Worm (Caenorhabditis elegans) whole organism, early embryonic: ENCODE measurements around the gene C09G1.5.

Source experiments
- B0310.2 ChIP-seq: sonication (generic microtip); optimal IDR thresholded peaks from 2 replicates; lab custom pipeline; 2016; ENCODE audit warnings: mild to moderate bottlenecking, missing genetic modification characterization, missing compliant biosample characterization
- F13C5.2 ChIP-seq: sonication (generic microtip); optimal IDR thresholded peaks from 2 replicates; lab custom pipeline; 2017; ENCODE audit warnings: mild to moderate bottlenecking, missing genetic modification characterization, inconsistent platforms, missing compliant biosample characterization
- aly-1 ChIP-seq: sonication (generic microtip); optimal IDR thresholded peaks from 2 replicates; lab custom pipeline; 2016; ENCODE audit warnings: missing genetic modification characterization, missing compliant biosample characterization
- ama-1 ChIP-seq: fragments of 150-350 bp; optimal IDR thresholded peaks from 2 replicates; lab custom pipeline; 2014
- ceh-13 ChIP-seq: fragments of 200-800 bp; sonication (Bioruptor generic); optimal IDR thresholded peaks from 2 replicates; lab custom pipeline; 2018; ENCODE audit warnings: mild to moderate bottlenecking, missing genetic modification characterization, missing compliant biosample characterization
- ceh-36 ChIP-seq: sonication (generic microtip); optimal IDR thresholded peaks from 2 replicates; lab custom pipeline; 2016; ENCODE audit warnings: missing genetic modification characterization, inconsistent platforms, missing compliant biosample characterization
- ets-7 ChIP-seq: sonication (generic microtip); optimal IDR thresholded peaks from 2 replicates; lab custom pipeline; 2016; ENCODE audit warnings: missing genotype, missing genetic modification characterization, missing compliant biosample characterization
- flt-1 ChIP-seq: fragments of 200-800 bp; sonication (Bioruptor generic); IDR thresholded peaks from 2 replicates; pipeline ENCODE4 v1.3.6; 2022; ENCODE audit warnings: missing genetic modification characterization, missing compliant biosample characterization
- hmbx-1 ChIP-seq: sonication (generic microtip); optimal IDR thresholded peaks from 2 replicates; lab custom pipeline; 2016; ENCODE audit warnings: mild to moderate bottlenecking, missing genetic modification characterization, missing compliant biosample characterization
- hmg-4 ChIP-seq: fragments of 200-800 bp; sonication (Bioruptor generic); optimal IDR thresholded peaks from 2 replicates; lab custom pipeline; 2018; ENCODE audit warnings: mild to moderate bottlenecking, missing genetic modification characterization, missing compliant biosample characterization
- hnd-1 ChIP-seq: sonication (generic microtip); optimal IDR thresholded peaks from 2 replicates; lab custom pipeline; 2016; ENCODE audit warnings: missing genetic modification characterization, missing compliant biosample characterization
- pes-1 ChIP-seq: fragments of 200-800 bp; sonication (Bioruptor generic); IDR thresholded peaks from 2 replicates; pipeline ENCODE4 v1.3.6; 2022; ENCODE audit warnings: missing genetic modification reagents, missing genetic modification characterization, missing compliant biosample characterization
- scrt-1 ChIP-seq: fragments of 200-800 bp; sonication (Bioruptor generic); IDR thresholded peaks from 2 replicates; pipeline ENCODE4 v1.3.6; 2022; ENCODE audit warnings: missing genetic modification characterization, missing compliant biosample characterization
- sea-1 ChIP-seq: fragments of 200-800 bp; sonication (Bioruptor generic); conservative IDR thresholded peaks from 2 replicates; pipeline ENCODE4 v1.3.6; 2022; ENCODE audit warnings: missing genetic modification characterization, missing compliant biosample characterization
- tbx-11 ChIP-seq: fragments of 200-800 bp; sonication (Bioruptor generic); IDR thresholded peaks from 2 replicates; pipeline ENCODE4 v1.3.6; 2022; ENCODE audit warnings: missing genetic modification characterization, missing compliant biosample characterization
- tbx-37 ChIP-seq: fragments of 200-800 bp; sonication (Bioruptor generic); conservative IDR thresholded peaks from 2 replicates; pipeline ENCODE4 v1.3.6; 2022; ENCODE audit warnings: missing genetic modification reagents, missing genetic modification characterization, missing compliant biosample characterization
- tra-4 ChIP-seq: sonication (generic microtip); optimal IDR thresholded peaks from 2 replicates; lab custom pipeline; 2017; ENCODE audit warnings: missing genetic modification characterization, missing compliant biosample characterization

The C09G1.5 gene

DNA sequence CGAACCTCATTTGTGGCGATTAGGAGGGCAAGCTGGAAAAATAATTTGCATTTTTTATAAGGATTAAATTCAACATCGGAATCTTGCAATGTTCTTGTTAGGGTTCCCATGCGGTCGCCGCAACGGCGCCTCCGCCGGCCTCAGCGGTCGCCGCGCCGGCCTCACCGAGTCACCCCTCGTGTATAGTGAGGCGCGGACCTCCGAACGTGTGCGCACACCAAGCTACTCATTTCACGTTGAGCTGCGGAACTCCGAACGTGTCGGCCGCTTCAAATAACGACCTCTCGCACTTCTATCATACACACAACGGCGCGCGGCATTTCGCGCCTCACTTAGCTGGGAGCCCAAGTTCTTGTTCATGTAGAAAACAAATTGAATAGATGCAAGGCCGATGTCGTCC is 21.0 kb upstream of the C09G1.5 start:
- no peak for TF ChIP-seq B0310.2 (tag; lab: Kevin White, UChicago)
- TF ChIP-seq ceh-13 (GFP tag; lab: Kevin White, UChicago): no peak
- no peak for TF ChIP-seq ceh-36 (tag; lab: Kevin White, UChicago)

DNA sequence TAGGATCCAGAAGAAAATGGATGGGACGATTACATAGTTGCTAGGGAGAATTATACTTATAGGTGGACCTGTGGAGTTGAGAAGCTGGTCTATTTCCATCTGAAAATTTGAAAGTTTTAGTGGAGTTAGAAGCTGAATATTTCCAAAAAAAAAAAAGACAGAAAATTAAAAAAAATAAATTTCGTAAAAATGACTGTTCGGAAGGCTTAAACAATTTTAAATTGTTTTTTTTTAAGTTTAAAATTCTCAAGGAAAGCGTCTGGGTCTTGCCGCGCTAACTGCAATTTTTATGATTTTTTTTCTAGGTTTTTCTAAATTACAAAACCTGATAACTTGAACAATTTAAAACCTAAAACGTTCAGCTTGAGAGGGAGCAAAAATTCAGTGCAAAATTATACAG is 19.6 kb upstream of the C09G1.5 start, which contains the start of gene mrp-3:
mrp-3 (minus strand) TSS at position 101 of the 400 bp plus-strand sequence.
- no peak for TF ChIP-seq ets-7 (tag; lab: Kevin White, UChicago)
- TF ChIP-seq ama-1: no peak
- TF ChIP-seq tbx-11: no peak
- no peak for TF ChIP-seq hnd-1 (tag; lab: Kevin White, UChicago)
- no peak for TF ChIP-seq F13C5.2 (tag; lab: Kevin White, UChicago)
- TF ChIP-seq sea-1 (GFP tag; lab: Robert Waterston, UW): no peak
- no peak for TF ChIP-seq pes-1 (GFP tag; lab: Robert Waterston, UW)
- TF ChIP-seq flt-1 (GFP tag; lab: Robert Waterston, UW): no peak

ce11 chrX:15939759-15940334 is 19.0 kb upstream of the C09G1.5 start:
- TF ChIP-seq ama-1 (no peak), B0310.2 (tag; lab: Kevin White, UChicago) (no peak), aly-1 (tag; lab: Kevin White, UChicago) (no peak), tbx-37 (GFP tag; lab: Robert Waterston, UW) (no peak), tra-4 (tag; lab: Kevin White, UChicago) (no peak), sea-1 (GFP tag; lab: Robert Waterston, UW) (no peak), ceh-13 (GFP tag; lab: Kevin White, UChicago) (no peak), pes-1 (GFP tag; lab: Robert Waterston, UW) (no peak), ets-7 (tag; lab: Kevin White, UChicago) (no peak), tbx-11 (no peak), hmg-4 (GFP tag; lab: Kevin White, UChicago) (no peak), hnd-1 (tag; lab: Kevin White, UChicago) (no peak), F13C5.2 (tag; lab: Kevin White, UChicago) (no peak), hmbx-1 (tag; lab: Kevin White, UChicago) (no peak), scrt-1 (no peak), ceh-36 (tag; lab: Kevin White, UChicago) (no peak), flt-1 (GFP tag; lab: Robert Waterston, UW) (no peak)

DNA sequence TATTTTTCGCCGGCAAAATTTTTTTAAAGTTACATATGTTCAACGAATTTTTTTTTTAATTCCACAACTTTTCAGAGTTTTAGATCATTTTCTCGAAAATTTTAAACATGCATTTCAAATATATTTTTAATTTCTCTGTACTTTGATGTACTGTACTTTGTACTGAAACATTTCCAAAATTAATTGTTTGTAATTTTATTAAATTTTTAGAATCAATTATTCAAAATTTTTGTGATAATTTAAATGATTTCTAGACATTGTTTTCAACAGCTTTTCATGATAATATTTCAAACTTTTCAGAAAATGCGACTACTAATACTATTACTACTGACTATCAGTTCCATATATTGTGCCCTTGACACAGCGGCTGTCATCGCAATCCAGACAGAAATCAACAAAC is 15.2 kb upstream of the C09G1.5 start, which contains the start of gene mec-5:
mec-5 (plus strand) TSS at position 301 of the 400 bp plus-strand sequence.
- TF ChIP-seq tra-4 (tag; lab: Kevin White, UChicago) (no peak), B0310.2 (tag; lab: Kevin White, UChicago) (no peak), hmbx-1 (tag; lab: Kevin White, UChicago) (no peak), aly-1 (tag; lab: Kevin White, UChicago) (no peak), hmg-4 (GFP tag; lab: Kevin White, UChicago) (no peak), ets-7 (tag; lab: Kevin White, UChicago) (no peak), pes-1 (GFP tag; lab: Robert Waterston, UW) (no peak), scrt-1 (no peak), tbx-11 (no peak), hnd-1 (tag; lab: Kevin White, UChicago) (no peak), F13C5.2 (tag; lab: Kevin White, UChicago) (no peak), ceh-13 (GFP tag; lab: Kevin White, UChicago) (no peak), ceh-36 (tag; lab: Kevin White, UChicago) (no peak), tbx-37 (GFP tag; lab: Robert Waterston, UW) (no peak), sea-1 (GFP tag; lab: Robert Waterston, UW) (no peak), flt-1 (GFP tag; lab: Robert Waterston, UW) (no peak), ama-1 (no peak)

- TF ChIP-seq sea-1 (GFP tag; lab: Robert Waterston, UW) (no peak), scrt-1 (no peak), hmbx-1 (tag; lab: Kevin White, UChicago) (no peak), flt-1 (GFP tag; lab: Robert Waterston, UW) (no peak), ama-1 (no peak), ets-7 (tag; lab: Kevin White, UChicago) (no peak), pes-1 (GFP tag; lab: Robert Waterston, UW) (no peak), tra-4 (tag; lab: Kevin White, UChicago) (no peak), hnd-1 (tag; lab: Kevin White, UChicago) (no peak), ceh-36 (tag; lab: Kevin White, UChicago) (no peak), F13C5.2 (tag; lab: Kevin White, UChicago) (no peak), tbx-37 (GFP tag; lab: Robert Waterston, UW) (no peak), aly-1 (tag; lab: Kevin White, UChicago) (no peak), ceh-13 (GFP tag; lab: Kevin White, UChicago) (no peak), hmg-4 (GFP tag; lab: Kevin White, UChicago) (no peak), B0310.2 (tag; lab: Kevin White, UChicago) (no peak), tbx-11 (no peak)
Measured at ce11 chrX:15944198-15944597, 14.7 kb upstream of the C09G1.5 start.

ce11 chrX:15945806-15946205 is 13.1 kb upstream of the C09G1.5 start:
- no peak for TF ChIP-seq hmbx-1 (tag; lab: Kevin White, UChicago)
- no peak for TF ChIP-seq sea-1 (GFP tag; lab: Robert Waterston, UW)
- TF ChIP-seq hnd-1 (tag; lab: Kevin White, UChicago): no peak
- no peak for TF ChIP-seq ceh-13 (GFP tag; lab: Kevin White, UChicago)
- no peak for TF ChIP-seq scrt-1
- TF ChIP-seq B0310.2 (tag; lab: Kevin White, UChicago): no peak
- TF ChIP-seq pes-1 (GFP tag; lab: Robert Waterston, UW): no peak
- TF ChIP-seq tra-4 (tag; lab: Kevin White, UChicago): no peak
- TF ChIP-seq aly-1 (tag; lab: Kevin White, UChicago): no peak
- no peak for TF ChIP-seq tbx-37 (GFP tag; lab: Robert Waterston, UW)
- TF ChIP-seq ama-1: no peak

DNA sequence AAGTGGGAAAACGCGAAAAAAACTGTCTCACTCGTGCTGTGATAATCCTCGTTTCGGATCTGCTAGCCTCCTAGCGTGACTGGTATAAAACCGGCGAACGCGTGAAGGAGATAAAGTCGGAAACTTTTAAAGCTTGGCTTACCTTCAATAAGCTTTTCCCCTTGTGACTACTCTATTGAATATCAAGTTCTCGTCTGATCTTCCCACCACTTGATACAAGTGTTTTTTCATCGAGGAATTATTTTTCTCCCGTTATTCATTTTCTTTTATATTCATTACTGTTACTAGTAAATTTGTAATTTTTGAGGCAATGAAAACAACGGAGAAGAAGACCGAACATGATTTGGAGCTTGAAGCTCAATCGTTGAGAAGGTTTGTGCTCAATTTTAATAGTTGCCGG is 7.7 kb upstream of the C09G1.5 start, which contains the start of gene col-186:
col-186 (plus strand) TSS at position 301 of the 400 bp plus-strand sequence.
- TF ChIP-seq ceh-13 (GFP tag; lab: Kevin White, UChicago) (no peak), tra-4 (tag; lab: Kevin White, UChicago) (no peak), ets-7 (tag; lab: Kevin White, UChicago) (no peak), tbx-11 (no peak), sea-1 (GFP tag; lab: Robert Waterston, UW) (no peak), aly-1 (tag; lab: Kevin White, UChicago) (no peak), hmg-4 (GFP tag; lab: Kevin White, UChicago) (no peak), pes-1 (GFP tag; lab: Robert Waterston, UW) (no peak), B0310.2 (tag; lab: Kevin White, UChicago) (no peak), ama-1 (no peak), flt-1 (GFP tag; lab: Robert Waterston, UW) (no peak), ceh-36 (tag; lab: Kevin White, UChicago) (no peak), scrt-1 (no peak)
